Fruit fly (Drosophila melanogaster) whole organism, embryonic: ENCODE measurements around the gene CG15741.

Experiments used
- CG10147 ChIP-seq: fragments of 200-800 bp; sonication (Bioruptor generic); optimal IDR thresholded peaks from 2 replicates; lab custom pipeline; 2019; ENCODE audit warnings: missing biosample characterization, mild to moderate bottlenecking, missing genetic modification characterization, moderate library complexity
- CG10321 ChIP-seq: fragments of 200-800 bp; sonication (Bioruptor generic); IDR thresholded peaks from 2 replicates; pipeline ENCODE4 v1.3.6; 2022; ENCODE audit warnings: missing biosample characterization, missing genetic modification characterization
- CG10979 ChIP-seq: fragments of 200-800 bp; sonication (Bioruptor generic); optimal IDR thresholded peaks from 2 replicates; lab custom pipeline; 2018; ENCODE audit warnings: missing biosample characterization, mild to moderate bottlenecking, missing genetic modification characterization, moderate library complexity
- CG11560 ChIP-seq: fragments of 200-800 bp; sonication (Bioruptor generic); IDR thresholded peaks from 3 replicates; pipeline ENCODE4 v1.3.6; 2022; ENCODE audit warnings: missing biosample characterization, missing genetic modification characterization
- CG12104 ChIP-seq: fragments of 200-800 bp; sonication (Bioruptor generic); optimal IDR thresholded peaks from 3 replicates; lab custom pipeline; 2016; ENCODE audit warnings: missing biosample characterization, missing genetic modification characterization
- CG12219 ChIP-seq: fragments of 200-800 bp; sonication (Bioruptor generic); optimal IDR thresholded peaks from 3 replicates; lab custom pipeline; 2018; ENCODE audit warnings: missing biosample characterization, mild to moderate bottlenecking, missing genetic modification characterization
- CG12391 ChIP-seq: fragments of 200-800 bp; sonication (Bioruptor generic); optimal IDR thresholded peaks from 3 replicates; lab custom pipeline; 2018; ENCODE audit warnings: missing biosample characterization, mild to moderate bottlenecking, missing genetic modification characterization, moderate library complexity
- CG13287 ChIP-seq: fragments of 200-800 bp; sonication (Bioruptor generic); IDR thresholded peaks from 2 replicates; pipeline ENCODE4 v1.3.6; 2022; ENCODE audit warnings: missing biosample characterization, missing genetic modification characterization; ENCODE audit not compliant: partially characterized antibody
- CG15073 ChIP-seq: fragments of 200-800 bp; sonication (Bioruptor generic); optimal IDR thresholded peaks from 2 replicates; lab custom pipeline; 2016; ENCODE audit warnings: missing biosample characterization, missing genetic modification characterization
- CG15479 ChIP-seq: fragments of 200-800 bp; sonication (Bioruptor generic); optimal IDR thresholded peaks from 3 replicates; lab custom pipeline; 2019; ENCODE audit warnings: missing biosample characterization, mild to moderate bottlenecking, missing genetic modification characterization, moderate library complexity
- CG18476 ChIP-seq: fragments of 200-800 bp; sonication (Bioruptor generic); optimal IDR thresholded peaks from 2 replicates; lab custom pipeline; 2016; ENCODE audit warnings: missing biosample characterization, mild to moderate bottlenecking, missing genetic modification characterization
- CG18619 ChIP-seq: fragments of 200-800 bp; sonication (Bioruptor generic); optimal IDR thresholded peaks from 3 replicates; lab custom pipeline; 2017; ENCODE audit warnings: missing biosample characterization, mild to moderate bottlenecking, missing genetic modification characterization
- CG2889 ChIP-seq: fragments of 200-800 bp; sonication (Bioruptor generic); IDR thresholded peaks from 3 replicates; pipeline ENCODE4 v1.3.6; 2022; ENCODE audit warnings: missing biosample characterization, missing genetic modification characterization
- CG4282 ChIP-seq: fragments of 200-800 bp; sonication (Bioruptor generic); optimal IDR thresholded peaks from 2 replicates; lab custom pipeline; 2016; ENCODE audit warnings: missing biosample characterization, missing genetic modification characterization
- CG4328 ChIP-seq: fragments of 200-800 bp; sonication (Bioruptor generic); optimal IDR thresholded peaks from 3 replicates; lab custom pipeline; 2017; ENCODE audit warnings: missing biosample characterization, missing genetic modification reagents, missing genetic modification characterization
- CG4707 ChIP-seq: fragments of 200-800 bp; sonication (Bioruptor generic); optimal IDR thresholded peaks from 2 replicates; lab custom pipeline; 2018; ENCODE audit warnings: missing biosample characterization, mild to moderate bottlenecking, missing genetic modification characterization, moderate library complexity
- CG7556 ChIP-seq: fragments of 200-800 bp; sonication (Bioruptor generic); optimal IDR thresholded peaks from 2 replicates; lab custom pipeline; 2017; ENCODE audit warnings: missing biosample characterization, mild to moderate bottlenecking, missing genetic modification characterization
- CG7745 ChIP-seq: fragments of 200-800 bp; sonication (Bioruptor generic); optimal IDR thresholded peaks from 2 replicates; lab custom pipeline; 2018; ENCODE audit warnings: missing biosample characterization, mild to moderate bottlenecking, missing genetic modification characterization, moderate library complexity
- Dfd ChIP-seq, 2 experiments: fragments of >200 bp; optimal IDR thresholded peaks; 2 replicates each; lab custom pipeline; 2017; ENCODE audit warnings: missing biosample characterization in 2 of 2, missing genetic modification characterization in 2 of 2
- Doc2 ChIP-seq: fragments of 200-800 bp; sonication (Bioruptor generic); IDR thresholded peaks from 2 replicates; pipeline ENCODE4 v1.3.6; 2022; ENCODE audit warnings: missing biosample characterization, missing genetic modification characterization
- Fer3 ChIP-seq: fragments of 200-800 bp; sonication (Bioruptor generic); optimal IDR thresholded peaks from 2 replicates; lab custom pipeline; 2018; ENCODE audit warnings: missing biosample characterization, mild to moderate bottlenecking, missing genetic modification characterization, moderate library complexity
- HLH3B ChIP-seq: fragments of 200-800 bp; sonication (Bioruptor generic); IDR thresholded peaks from 2 replicates; pipeline ENCODE4 v1.3.6; 2022; ENCODE audit warnings: missing biosample characterization, missing genetic modification characterization
- HLHmδ ChIP-seq: fragments of 200-800 bp; sonication (Bioruptor generic); optimal IDR thresholded peaks from 2 replicates; lab custom pipeline; 2018; ENCODE audit warnings: missing biosample characterization, mild to moderate bottlenecking, missing genetic modification characterization, moderate library complexity
- Hmr ChIP-seq: fragments of 200-800 bp; sonication (Bioruptor generic); optimal IDR thresholded peaks from 3 replicates; lab custom pipeline; 2017; ENCODE audit warnings: mild to moderate bottlenecking, missing biosample characterization, missing genetic modification reagents, missing genetic modification characterization
- Hmx ChIP-seq: fragments of 200-800 bp; sonication (Bioruptor generic); optimal IDR thresholded peaks from 2 replicates; lab custom pipeline; 2016; ENCODE audit warnings: missing biosample characterization, missing genetic modification characterization
- Hr78 ChIP-seq, 2 experiments: fragments of 200-800 bp in 1 of 2; fragments of >200 bp in 1 of 2; sonication (Bioruptor generic) in 1 of 2; optimal IDR thresholded peaks; 2 replicates each; lab custom pipeline; 2017 to 2019; ENCODE audit warnings: missing biosample characterization in 2 of 2, missing genetic modification characterization in 2 of 2, mild to moderate bottlenecking in 1 of 2, moderate library complexity in 1 of 2
- Kr ChIP-seq: fragments of 200-800 bp; sonication (Bioruptor generic); optimal IDR thresholded peaks from 2 replicates; lab custom pipeline; 2017; ENCODE audit warnings: missing biosample characterization, mild to moderate bottlenecking, missing genetic modification characterization
- NFAT ChIP-seq: fragments of 200-800 bp; sonication (Bioruptor generic); IDR thresholded peaks from 2 replicates; pipeline ENCODE4 v1.3.6; 2022; ENCODE audit warnings: missing biosample characterization, missing genetic modification characterization
- Nf-YA ChIP-seq: fragments of 200-800 bp; sonication (Bioruptor generic); IDR thresholded peaks from 2 replicates; pipeline ENCODE4 v1.3.6; 2022; ENCODE audit warnings: missing biosample characterization, missing genetic modification characterization
- Oaz ChIP-seq: fragments of 200-800 bp; sonication (Bioruptor generic); IDR thresholded peaks from 2 replicates; pipeline ENCODE4 v1.3.6; 2022; ENCODE audit warnings: missing biosample characterization, missing genetic modification characterization
- Ptx1 ChIP-seq: fragments of 200-800 bp; sonication (Bioruptor generic); IDR thresholded peaks from 2 replicates; pipeline ENCODE4 v1.3.6; 2022; ENCODE audit warnings: missing biosample characterization, missing genetic modification characterization
- Sox100B ChIP-seq: fragments of 200-800 bp; sonication (Bioruptor generic); optimal IDR thresholded peaks from 3 replicates; lab custom pipeline; 2018; ENCODE audit warnings: missing biosample characterization, mild to moderate bottlenecking, missing genetic modification characterization
- ash1 ChIP-seq: fragments of 200-800 bp; sonication (Bioruptor generic); optimal IDR thresholded peaks from 2 replicates; lab custom pipeline; 2018; ENCODE audit warnings: missing biosample characterization, mild to moderate bottlenecking, missing genetic modification characterization
- da ChIP-seq: fragments of 200-800 bp; sonication (Bioruptor generic); optimal IDR thresholded peaks from 2 replicates; lab custom pipeline; 2016; ENCODE audit warnings: missing biosample characterization, missing genetic modification characterization
- dm ChIP-seq: fragments of 200-800 bp; sonication (Bioruptor generic); optimal IDR thresholded peaks from 3 replicates; lab custom pipeline; 2016; ENCODE audit warnings: missing biosample characterization, missing genetic modification characterization
- ems ChIP-seq: fragments of 200-800 bp; sonication (Bioruptor generic); optimal IDR thresholded peaks from 3 replicates; lab custom pipeline; 2016; ENCODE audit warnings: missing biosample characterization, missing genetic modification characterization
- ind ChIP-seq: fragments of 200-800 bp; sonication (Bioruptor generic); optimal IDR thresholded peaks from 3 replicates; lab custom pipeline; 2016; ENCODE audit warnings: missing biosample characterization, missing genetic modification characterization
- insv ChIP-seq, 2 experiments: fragments of 200-800 bp; sonication (Bioruptor generic); optimal IDR thresholded peaks; 3 replicates each; lab custom pipeline; 2016 to 2018; ENCODE audit warnings: missing biosample characterization in 2 of 2, missing genetic modification characterization in 2 of 2
- kay ChIP-seq: fragments of 200-800 bp; sonication (Bioruptor generic); optimal IDR thresholded peaks from 2 replicates; lab custom pipeline; 2016; ENCODE audit warnings: missing biosample characterization, missing genetic modification characterization
- lmd ChIP-seq: fragments of 200-800 bp; sonication (Bioruptor generic); IDR thresholded peaks from 2 replicates; pipeline ENCODE4 v1.3.6; 2022; ENCODE audit warnings: missing biosample characterization, missing genetic modification characterization
- lov ChIP-seq, 2 experiments: fragments of 200-800 bp in 1 of 2; fragments of >200 bp in 1 of 2; sonication (Bioruptor generic) in 1 of 2; IDR thresholded peaks in 1 of 2; optimal IDR thresholded peaks in 1 of 2; 2 replicates in 1 of 2; 3 replicates in 1 of 2; pipeline versions ENCODE4 v1.3.6 to Lab custom; 2017 to 2022; ENCODE audit warnings: missing biosample characterization in 1 of 2, missing genetic modification characterization in 1 of 2
- phol ChIP-seq: fragments of 200-800 bp; sonication (Bioruptor generic); optimal IDR thresholded peaks from 3 replicates; lab custom pipeline; 2018; ENCODE audit warnings: missing biosample characterization, mild to moderate bottlenecking, missing genetic modification characterization, moderate library complexity
- pita ChIP-seq: fragments of 200-800 bp; sonication (Bioruptor generic); optimal IDR thresholded peaks from 2 replicates; lab custom pipeline; 2017; ENCODE audit warnings: missing biosample characterization, mild to moderate bottlenecking, missing genetic modification characterization
- pnt ChIP-seq: fragments of 200-800 bp; sonication (Bioruptor generic); optimal IDR thresholded peaks from 3 replicates; lab custom pipeline; 2016; ENCODE audit warnings: missing biosample characterization, missing genetic modification characterization
- sd ChIP-seq: fragments of 200-800 bp; sonication (Bioruptor generic); optimal IDR thresholded peaks from 3 replicates; lab custom pipeline; 2018; ENCODE audit warnings: missing biosample characterization, mild to moderate bottlenecking, missing genetic modification characterization, moderate library complexity
- shn ChIP-seq: fragments of 200-800 bp; sonication (Bioruptor generic); optimal IDR thresholded peaks from 3 replicates; lab custom pipeline; 2016; ENCODE audit warnings: missing biosample characterization, missing genetic modification characterization
- slp2 ChIP-seq: fragments of 200-800 bp; sonication (Bioruptor generic); optimal IDR thresholded peaks from 2 replicates; lab custom pipeline; 2016; ENCODE audit warnings: missing biosample characterization, missing genetic modification characterization
- stc ChIP-seq: fragments of 200-800 bp; sonication (Bioruptor generic); IDR thresholded peaks from 2 replicates; pipeline ENCODE4 v1.3.6; 2022; ENCODE audit warnings: missing biosample characterization, missing genetic modification characterization
- zfh2 ChIP-seq: fragments of 200-800 bp; sonication (Bioruptor generic); optimal IDR thresholded peaks from 2 replicates; lab custom pipeline; 2016; ENCODE audit warnings: missing biosample characterization, missing genetic modification characterization

CG15741 gene

dm6 chrX:11788187-11788870, 49.5 kb downstream of the CG15741 start (continued):
- TF ChIP-seq CG12391 (tag; lab: Kevin White, UChicago), result peak; percentile 79
- TF ChIP-seq ems (GFP tag; lab: Kevin White, UChicago), result peak; percentile 54
- peak; percentile 61 for TF ChIP-seq CG18619 (GFP tag; lab: Kevin White, UChicago)
- peak; percentile 65 for TF ChIP-seq pnt (GFP tag; lab: Kevin White, UChicago)
- TF ChIP-seq HLHmδ (GFP tag; lab: Kevin White, UChicago), result no peak
- no peak for TF ChIP-seq Dfd (GFP tag; optimal IDR thresholded peaks at IDR 0.05; lab: Kevin White, UChicago)
- TF ChIP-seq da (GFP tag; lab: Kevin White, UChicago), result no peak
- peak; percentile 10 for TF ChIP-seq CG4707
- peak; percentile 44 for TF ChIP-seq slp2 (GFP tag; lab: Kevin White, UChicago)
- TF ChIP-seq CG10321 (GFP tag; lab: Robert Waterston, UW), result no peak
- TF ChIP-seq CG7745, result no peak
- 0 out of 2 replicates have a peak, but pooled peaks have one; percentile 24 for TF ChIP-seq Doc2 (GFP tag; lab: Robert Waterston, UW)
- peak; percentile 74 for TF ChIP-seq lmd
- peak; percentile 70 for TF ChIP-seq Fer3 (tag; lab: Kevin White, UChicago)
- peak; percentile 14 for TF ChIP-seq CG15479 (GFP tag; lab: Kevin White, UChicago)
- peak; percentile 59 for TF ChIP-seq Sox100B
- peak; percentile 77 for TF ChIP-seq phol
- no peak for TF ChIP-seq Kr (GFP tag; lab: Kevin White, UChicago)
- peak; percentile 78 for TF ChIP-seq Hmr (GFP tag; lab: Kevin White, UChicago)
- TF ChIP-seq shn (GFP tag; lab: Kevin White, UChicago), result peak; percentile 31
- TF ChIP-seq CG15073, result no peak
- TF ChIP-seq ind (GFP tag; lab: Kevin White, UChicago), result peak; percentile 70
- TF ChIP-seq CG4282 (GFP tag; lab: Kevin White, UChicago), result no peak
- peak; percentile 36 for TF ChIP-seq CG18476 (GFP tag; lab: Kevin White, UChicago)
- TF ChIP-seq Oaz (GFP tag; lab: Robert Waterston, UW), result peak; percentile 51; the same call in 1 of the 2 replicates
- TF ChIP-seq CG10147 (GFP tag; lab: Kevin White, UChicago), result peak; percentile 48
- peak; percentile 31; the same call in 1 of the 3 replicates for TF ChIP-seq CG2889
- peak; percentile 78 for TF ChIP-seq stc (GFP tag; lab: Robert Waterston, UW)
- TF ChIP-seq zfh2 (GFP tag; lab: Kevin White, UChicago), result peak; percentile 17
- peak; percentile 49; the same call in 1 of the 2 replicates for TF ChIP-seq NFAT
- TF ChIP-seq pita (GFP tag; lab: Kevin White, UChicago), result no peak
- no peak for TF ChIP-seq lov (optimal IDR thresholded peaks at IDR 0.05; lab: Kevin White, UChicago)
- TF ChIP-seq lov (GFP tag; IDR thresholded peaks at IDR 0.05; lab: Robert Waterston, UW), result no peak
- peak; percentile 83 for TF ChIP-seq Ptx1 (GFP tag; lab: Robert Waterston, UW)
- no peak for TF ChIP-seq ash1
- TF ChIP-seq insv (GFP tag; optimal IDR thresholded peaks at IDR 0.05; lab: Kevin White, UChicago), result no peak
- peak; percentile 58 for TF ChIP-seq Nf-YA (GFP tag; lab: Robert Waterston, UW)
- TF ChIP-seq CG10979 (tag; lab: Kevin White, UChicago), result peak; percentile 61
- TF ChIP-seq kay, result peak; percentile 42
- peak in 1 of 2 experiments; percentile 3 for TF ChIP-seq Hr78 (GFP tag; optimal IDR thresholded peaks at IDR 0.05; lab: Kevin White, UChicago)
- TF ChIP-seq dm (GFP tag; lab: Kevin White, UChicago), result no peak
- TF ChIP-seq CG13287, result no peak
- TF ChIP-seq CG4328 (GFP tag; lab: Kevin White, UChicago), result no peak
- peak; percentile 22; the same call in 1 of the 3 replicates for TF ChIP-seq CG11560
- peak; percentile 68 for TF ChIP-seq CG7556
- TF ChIP-seq CG12104 (GFP tag; lab: Kevin White, UChicago), result peak; percentile 42
- peak; percentile 67 for TF ChIP-seq CG12219
- no peak for TF ChIP-seq Hmx (GFP tag; lab: Kevin White, UChicago)
- peak; percentile 21 for TF ChIP-seq sd
- peak; percentile 72 for TF ChIP-seq HLH3B
